Worm (Caenorhabditis elegans): ENCODE measurements around the gene Y71H2B.8.

ce11 chrIII:2552382-2552781 lies 26.7 kb upstream of the Y71H2B.8 start:
- TF ChIP-seq lin-11 (tag; optimal IDR thresholded peaks at IDR 0.05) (no peak), lin-39 (tag; optimal IDR thresholded peaks at IDR 0.05) (no peak), mdl-1 (tag; optimal IDR thresholded peaks at IDR 0.05) (no peak), ZK546.5 (tag; optimal IDR thresholded peaks at IDR 0.05) (no peak), dmd-4 (tag; optimal IDR thresholded peaks at IDR 0.05) (no peak), nhr-11 (tag; optimal IDR thresholded peaks at IDR 0.05) (no peak), ztf-1 (GFP tag; conservative IDR thresholded peaks at IDR 0.05) (no peak), skn-1 (tag; optimal IDR thresholded peaks at IDR 0.05) (no peak), unc-62 (GFP tag; optimal IDR thresholded peaks at IDR 0.05) (no peak), ama-1 (optimal IDR thresholded peaks at IDR 0.05) (no peak), elt-1 (tag; optimal IDR thresholded peaks at IDR 0.05) (no peak), nhr-237 (tag; optimal IDR thresholded peaks at IDR 0.05) (no peak), R02D3.7 (tag; optimal IDR thresholded peaks at IDR 0.05) (no peak), blmp-1 (tag; optimal IDR thresholded peaks at IDR 0.05; ENCODE audit: insufficient read depth) (no peak)
